Fruit fly (Drosophila melanogaster) Kc167 (cell line): Measurements from ENCODE around the gene CG13786.

Experiments
- Myc ChIP-seq: fragments of >200 bp; optimal IDR thresholded peaks from 2 replicates; lab custom pipeline; 2017; ENCODE audit warnings: missing external identifiers
- Sin3A ChIP-seq: fragments of >200 bp; optimal IDR thresholded peaks from 2 replicates; lab custom pipeline; 2018; ENCODE audit warnings: missing external identifiers
- h ChIP-seq: fragments of >200 bp; optimal IDR thresholded peaks from 3 replicates; lab custom pipeline; 2018; ENCODE audit warnings: missing external identifiers
- insv ChIP-seq: fragments of >200 bp; optimal IDR thresholded peaks from 3 replicates; lab custom pipeline; 2018; ENCODE audit warnings: missing external identifiers
- psq ChIP-seq: fragments of >200 bp; optimal IDR thresholded peaks from 2 replicates; lab custom pipeline; 2017; ENCODE audit warnings: missing external identifiers
- ttk ChIP-seq: sonication (Bioruptor generic); optimal IDR thresholded peaks from 2 replicates; lab custom pipeline; 2017; ENCODE audit warnings: missing external identifiers

CG13786 gene

DNA sequence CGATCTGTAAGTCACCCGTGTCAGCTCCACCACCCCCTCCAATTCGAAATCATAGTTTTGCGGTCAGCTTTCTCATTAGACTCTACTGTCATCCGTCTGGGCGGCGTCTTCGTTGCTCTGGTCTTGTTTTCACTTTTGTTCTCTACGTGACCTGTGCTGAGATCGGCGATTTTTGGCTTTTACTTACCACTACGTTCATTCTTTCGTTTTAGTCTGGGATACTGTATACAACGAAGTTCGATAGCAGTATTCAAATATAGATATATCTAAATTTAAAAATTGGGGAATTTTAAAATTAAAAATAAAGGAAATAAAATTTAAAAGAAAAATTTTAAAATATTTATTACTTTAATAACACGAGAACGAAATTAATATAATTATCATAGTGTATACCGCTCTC, at the start of gene CG13786:
TSS of gene CG13786 (minus strand) at position 101 of the 400 bp plus-strand sequence.
- no peak for TF ChIP-seq Myc
- TF ChIP-seq insv (lab: Kevin White, UChicago): no peak
- TF ChIP-seq psq (lab: Kevin White, UChicago): no peak
- TF ChIP-seq Sin3A: no peak
- no peak for TF ChIP-seq ttk (lab: Kevin White, UChicago)

DNA sequence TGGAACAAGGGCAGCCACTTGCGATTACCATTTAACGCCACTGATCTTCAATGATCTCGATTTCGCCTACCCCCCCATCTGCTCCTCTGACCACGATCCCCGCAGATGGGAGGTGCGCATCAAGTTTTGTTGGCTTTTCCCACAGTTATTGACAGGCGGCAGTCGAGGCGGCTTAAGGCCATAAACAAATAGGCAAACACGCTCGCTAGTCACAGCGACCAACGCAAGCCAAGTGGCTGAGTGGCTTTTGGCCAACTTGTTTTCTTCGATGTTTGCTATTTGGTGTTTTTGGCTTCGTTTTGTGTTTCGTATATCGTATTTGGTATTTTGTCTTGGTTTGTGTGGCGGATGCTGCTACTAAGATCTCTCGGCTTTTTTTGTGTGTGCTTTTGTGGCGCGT, 48.7 kb upstream of the CG13786 start:
- no peak for TF ChIP-seq h
- TF ChIP-seq psq (lab: Kevin White, UChicago): no peak
- TF ChIP-seq Sin3A: no peak
- no peak for TF ChIP-seq insv (lab: Kevin White, UChicago)

DNA sequence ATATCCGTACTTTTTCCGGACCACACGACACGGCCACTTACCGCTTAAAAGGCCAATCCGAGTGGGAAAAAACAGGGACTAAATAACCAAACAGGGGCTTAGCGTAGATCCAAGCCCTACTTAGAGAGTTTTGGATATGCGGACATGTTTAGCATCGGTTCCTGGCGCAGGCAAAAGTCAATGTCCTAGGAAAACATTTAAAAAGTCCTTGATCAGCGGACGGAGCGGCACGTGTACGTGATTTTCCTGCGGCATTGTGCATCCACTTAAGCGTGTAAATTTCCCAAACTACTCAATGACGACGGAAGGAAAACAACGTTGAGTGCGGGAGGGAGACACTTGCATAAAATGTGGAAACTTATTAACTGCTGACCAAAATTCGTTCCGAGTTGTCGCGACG, 47.2 kb upstream of the CG13786 start:
- TF ChIP-seq ttk (lab: Kevin White, UChicago): no peak
- TF ChIP-seq h: no peak
- no peak for TF ChIP-seq Sin3A
- no peak for TF ChIP-seq Myc
- TF ChIP-seq insv (lab: Kevin White, UChicago): no peak
- TF ChIP-seq psq (lab: Kevin White, UChicago): no peak

DNA sequence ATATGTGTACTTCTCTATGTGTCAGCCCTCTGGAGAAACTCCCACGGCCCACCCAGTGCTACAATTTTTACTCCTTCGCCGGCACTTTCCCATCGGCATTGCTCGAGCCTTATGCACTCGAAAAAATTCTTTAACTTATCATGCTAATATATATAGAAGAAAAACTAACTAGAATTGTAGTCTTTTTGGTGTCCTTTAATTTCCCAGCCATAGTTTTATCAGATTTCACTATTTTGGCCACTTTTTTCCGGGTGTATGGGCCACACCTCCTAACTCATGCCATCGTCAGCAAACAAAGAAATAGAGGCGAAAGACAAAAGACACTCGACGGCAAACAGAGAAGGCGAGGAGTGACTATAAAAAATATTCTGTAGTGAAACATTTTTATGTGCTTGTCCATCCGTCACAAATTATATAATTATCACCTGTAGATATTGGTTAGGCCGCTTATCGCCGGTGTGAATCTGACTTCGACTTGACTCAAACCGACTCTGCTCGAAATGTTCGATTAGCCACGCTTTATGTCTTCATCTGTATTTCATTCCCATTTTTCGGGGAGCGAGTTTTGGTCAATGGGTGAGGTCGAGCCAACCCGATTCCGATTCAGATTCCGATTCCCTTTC, 46.1 kb upstream of the CG13786 start:
- TF ChIP-seq insv (lab: Kevin White, UChicago) (no peak), psq (lab: Kevin White, UChicago) (no peak), Myc (no peak)

DNA sequence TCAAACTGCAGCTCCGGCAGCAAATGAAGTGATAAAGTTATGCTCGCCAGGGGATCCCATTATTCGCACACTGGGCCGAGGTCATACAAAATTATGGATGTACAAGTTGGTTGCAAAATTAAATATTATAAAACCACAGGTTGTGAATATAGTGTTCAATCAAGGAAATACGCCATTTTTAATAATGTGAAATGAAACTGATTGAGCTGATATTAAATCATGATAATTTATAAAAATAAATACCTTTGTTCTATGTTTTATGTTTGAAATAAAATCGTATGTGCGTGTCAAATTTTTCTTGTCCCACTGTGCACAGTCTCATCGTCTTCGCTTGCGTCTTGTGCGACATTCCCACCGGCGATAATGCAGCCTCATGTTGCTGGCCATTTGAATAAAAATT, 43.1 kb upstream of the CG13786 start:
- TF ChIP-seq ttk (lab: Kevin White, UChicago) (no peak), h (no peak), psq (lab: Kevin White, UChicago) (no peak), Sin3A (no peak), Myc (no peak), insv (lab: Kevin White, UChicago) (no peak)

DNA sequence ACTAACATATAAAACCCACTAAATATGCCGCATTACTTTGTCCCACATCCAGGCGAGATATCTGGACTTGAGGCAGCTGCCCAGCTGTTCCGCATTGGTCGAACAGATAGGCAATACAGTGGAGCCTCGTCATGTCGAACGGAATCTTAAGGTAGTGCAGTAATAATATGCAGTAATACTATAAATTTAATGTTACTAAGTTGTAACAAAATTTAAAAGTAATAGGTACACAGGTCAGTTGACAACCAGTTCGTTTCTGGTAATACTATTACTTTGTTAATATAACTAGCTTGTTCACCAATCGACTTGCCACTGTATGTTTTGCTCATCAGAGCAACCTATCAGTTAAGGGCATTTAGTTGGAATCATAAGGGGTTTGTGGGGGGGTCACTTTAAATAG, 42.2 kb upstream of the CG13786 start:
- TF ChIP-seq Myc: no peak
- TF ChIP-seq insv (lab: Kevin White, UChicago): no peak
- TF ChIP-seq psq (lab: Kevin White, UChicago): no peak
- no peak for TF ChIP-seq h
- TF ChIP-seq ttk (lab: Kevin White, UChicago): no peak
- no peak for TF ChIP-seq Sin3A

DNA sequence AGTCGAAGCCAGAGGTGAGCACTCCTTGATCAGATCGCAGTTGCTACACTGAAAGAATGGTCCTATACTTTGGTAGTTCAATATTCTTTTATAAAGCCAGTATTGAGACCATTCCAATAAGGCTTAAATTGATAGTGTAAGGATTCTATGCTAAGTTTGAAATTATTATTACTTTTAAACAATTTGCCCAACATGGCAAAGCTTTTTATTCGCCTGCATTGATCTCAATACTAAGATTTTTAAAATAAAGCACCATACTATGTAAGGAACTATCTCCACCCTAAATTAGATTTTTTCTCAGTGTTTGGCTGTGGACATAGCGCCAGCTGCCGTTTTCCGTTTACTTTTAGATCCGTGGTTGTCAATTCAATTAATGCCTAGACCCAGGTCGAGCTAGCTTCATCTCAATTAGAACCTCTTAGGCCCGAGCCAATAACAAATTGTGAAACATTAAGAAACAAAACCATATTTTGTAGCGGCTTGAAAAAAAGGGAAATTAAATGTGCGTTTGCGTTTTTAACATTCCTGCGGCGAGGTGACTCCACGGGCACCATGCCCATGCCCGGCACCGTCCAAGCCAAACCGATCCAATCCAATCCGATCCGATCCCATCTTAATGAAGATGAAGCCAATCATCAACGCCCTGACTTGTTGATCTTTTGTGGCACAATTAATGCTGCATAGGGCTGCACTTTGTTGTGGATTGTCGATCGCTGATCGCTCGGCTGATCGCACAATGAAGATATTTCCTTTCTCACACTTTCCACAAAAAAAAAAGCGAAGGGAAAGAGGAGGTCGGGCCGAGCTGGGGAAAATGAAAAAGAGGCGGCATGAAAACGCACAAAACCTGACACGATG, 40.9 kb upstream of the CG13786 start:
- TF ChIP-seq insv (lab: Kevin White, UChicago): no peak
- no peak for TF ChIP-seq ttk (lab: Kevin White, UChicago)
- no peak for TF ChIP-seq Myc
- no peak for TF ChIP-seq h
- TF ChIP-seq Sin3A: no peak
- TF ChIP-seq psq (lab: Kevin White, UChicago): no peak

DNA sequence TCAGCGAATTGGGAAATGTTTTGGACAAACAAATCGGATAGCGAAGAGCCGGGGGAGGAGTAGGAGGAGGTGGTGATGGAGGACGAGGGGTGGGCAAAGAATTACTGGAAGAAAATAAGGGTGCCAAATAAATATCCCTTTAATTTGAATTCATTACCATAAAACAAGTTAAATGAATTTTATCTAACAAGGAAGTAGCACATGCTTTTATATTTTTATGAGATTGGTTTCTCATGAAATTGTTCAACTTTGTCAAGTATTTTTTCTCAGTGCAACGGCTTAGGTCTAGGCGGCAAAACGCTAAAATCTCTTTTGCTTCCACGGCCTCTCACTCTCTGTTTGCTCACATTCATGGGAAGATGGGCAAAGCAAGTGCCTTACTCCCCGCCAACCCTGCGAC, 39.2 kb upstream of the CG13786 start:
- TF ChIP-seq psq (lab: Kevin White, UChicago) (no peak), h (no peak), Sin3A (no peak), insv (lab: Kevin White, UChicago) (no peak), Myc (no peak), ttk (lab: Kevin White, UChicago) (no peak)

DNA sequence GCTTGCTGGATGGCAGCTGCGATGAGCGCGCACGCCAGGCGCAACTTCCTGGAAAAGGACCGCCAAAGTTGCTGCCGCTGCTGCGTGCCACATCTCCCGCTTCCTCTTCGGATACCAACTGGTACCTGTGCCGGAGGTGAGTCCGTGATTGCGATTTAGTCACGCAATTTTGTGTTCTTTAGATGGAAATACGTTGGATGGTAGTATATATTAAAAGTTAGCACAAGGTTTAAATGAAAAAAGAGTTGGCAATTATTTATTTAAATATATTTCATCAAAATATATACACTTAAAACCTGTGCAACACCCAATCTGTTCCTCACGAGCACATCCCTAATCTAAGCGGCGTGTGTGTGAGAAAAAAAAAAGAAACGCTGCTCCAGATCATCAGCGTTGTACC, 37.8 kb upstream of the CG13786 start:
- TF ChIP-seq Sin3A: no peak
- TF ChIP-seq psq (lab: Kevin White, UChicago): no peak
- TF ChIP-seq h: no peak
- TF ChIP-seq ttk (lab: Kevin White, UChicago): no peak
- no peak for TF ChIP-seq insv (lab: Kevin White, UChicago)
- TF ChIP-seq Myc: no peak

DNA sequence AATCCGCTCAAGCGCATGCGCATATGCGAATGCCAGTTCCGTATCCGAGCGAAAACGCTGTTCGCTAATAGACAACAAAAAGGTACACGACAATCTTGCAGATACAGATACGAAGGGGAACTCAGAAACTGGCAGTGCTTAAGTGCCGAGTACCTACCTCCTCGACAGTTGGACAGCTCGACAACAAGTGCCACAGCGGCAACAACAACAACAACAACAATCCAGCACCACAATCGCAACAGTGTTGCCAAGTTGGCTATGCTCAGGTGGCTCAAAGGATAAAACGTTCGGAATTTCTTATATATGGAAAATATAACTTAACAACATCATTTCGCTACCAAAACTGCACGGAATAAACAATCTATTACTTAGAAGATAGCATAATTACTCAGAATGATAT, 37.1 kb upstream of the CG13786 start:
- TF ChIP-seq Sin3A: no peak
- TF ChIP-seq h: no peak
- TF ChIP-seq Myc: no peak
- no peak for TF ChIP-seq insv (lab: Kevin White, UChicago)
- TF ChIP-seq ttk (lab: Kevin White, UChicago): no peak
- no peak for TF ChIP-seq psq (lab: Kevin White, UChicago)

DNA sequence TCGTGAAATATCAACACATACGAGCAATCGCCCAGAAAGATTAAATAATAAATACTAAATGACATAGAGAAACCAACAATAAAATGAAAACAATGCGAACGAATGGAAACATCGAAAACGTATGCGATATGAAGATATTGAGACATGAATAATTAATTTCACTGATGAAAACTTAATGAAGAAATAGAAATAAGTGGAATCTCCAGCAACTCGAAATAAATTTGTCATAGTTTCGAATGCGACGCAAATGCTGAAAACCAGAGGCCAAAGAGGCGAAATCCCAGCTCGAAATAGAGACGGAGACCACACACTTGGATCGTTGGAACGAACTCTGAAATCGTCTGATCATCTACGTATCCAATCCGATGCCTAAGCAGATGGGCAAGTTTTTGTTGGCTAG, 33.1 kb upstream of the CG13786 start:
- no peak for TF ChIP-seq ttk (lab: Kevin White, UChicago)
- TF ChIP-seq insv (lab: Kevin White, UChicago): no peak
- no peak for TF ChIP-seq Myc
- TF ChIP-seq psq (lab: Kevin White, UChicago): no peak
- no peak for TF ChIP-seq Sin3A
- TF ChIP-seq h: no peak

DNA sequence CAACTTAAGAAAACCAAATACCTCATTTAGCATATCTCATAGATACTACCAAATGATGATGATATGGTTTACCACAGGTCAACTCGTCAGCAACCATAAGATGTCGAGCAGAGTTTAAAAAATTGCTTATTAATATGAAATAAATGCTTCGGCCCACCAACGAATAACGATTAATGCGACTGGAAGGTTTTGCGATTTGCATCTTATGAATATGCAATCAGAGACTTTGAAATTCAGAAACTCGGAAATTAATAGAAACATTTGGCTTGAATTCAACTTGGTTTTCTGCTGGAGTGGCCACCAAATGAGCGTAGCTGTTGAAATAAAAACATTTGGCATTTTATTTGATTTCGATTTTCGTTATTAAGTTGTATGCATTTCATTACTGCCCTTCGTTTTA, 32.0 kb upstream of the CG13786 start:
- TF ChIP-seq h (no peak), ttk (lab: Kevin White, UChicago) (no peak), Sin3A (no peak), Myc (no peak), psq (lab: Kevin White, UChicago) (no peak), insv (lab: Kevin White, UChicago) (no peak)

DNA sequence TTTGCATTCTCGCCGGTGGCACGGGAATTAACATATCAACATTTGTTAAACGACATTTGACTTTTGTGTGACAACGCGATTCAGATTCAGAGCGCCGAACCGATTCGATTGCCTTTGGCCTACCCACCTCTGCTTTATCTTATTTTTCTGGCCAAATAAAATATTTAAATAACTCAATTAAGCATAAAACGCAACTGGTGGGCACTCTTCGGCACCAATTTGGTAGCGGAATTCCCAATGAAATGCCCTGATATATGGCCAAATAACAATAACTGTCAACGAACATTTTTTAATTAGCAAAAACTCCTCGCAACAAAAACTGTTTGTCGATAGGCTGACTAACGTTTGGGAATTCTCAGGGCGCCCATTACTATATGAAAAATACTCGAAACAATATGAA, 31.3 kb upstream of the CG13786 start:
- TF ChIP-seq h (no peak), insv (lab: Kevin White, UChicago) (no peak), Sin3A (no peak), ttk (lab: Kevin White, UChicago) (no peak), Myc (no peak), psq (lab: Kevin White, UChicago) (no peak)
